Fruit fly (Drosophila melanogaster) S2 (cell line): ENCODE data around the gene pyd.

Experiments used
- CG8478 ChIP-seq: fragments of >200 bp; optimal IDR thresholded peaks from 2 replicates; lab custom pipeline; 2018
- CTCF ChIP-seq, 2 experiments: fragments of >200 bp; optimal IDR thresholded peaks; 2 replicates each; lab custom pipeline; 2018

pyd gene

DNA sequence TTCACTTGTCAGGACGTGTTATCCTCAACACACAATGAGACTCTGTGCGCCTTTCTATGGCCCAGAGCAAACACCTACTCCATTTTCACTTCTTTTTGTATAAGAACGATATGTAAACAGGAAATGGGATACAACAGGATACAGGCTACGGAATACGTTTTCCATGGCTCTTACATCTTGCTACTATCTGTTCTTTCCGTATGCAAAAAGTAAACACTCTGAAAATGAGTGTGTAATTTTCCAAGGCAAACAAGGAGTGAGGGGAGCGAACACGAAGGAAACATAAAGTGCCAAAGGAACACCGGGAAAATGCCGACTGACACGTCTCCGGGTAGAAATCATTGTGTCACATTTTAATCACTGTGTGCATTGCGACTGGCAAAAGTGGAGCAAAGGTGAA lies 81.1 kb downstream of the pyd start:
- TF ChIP-seq CG8478 (lab: Kevin White, UChicago) (no peak), CTCF (optimal IDR thresholded peaks at IDR 0.05; lab: Kevin White, UChicago) (no peak)

DNA sequence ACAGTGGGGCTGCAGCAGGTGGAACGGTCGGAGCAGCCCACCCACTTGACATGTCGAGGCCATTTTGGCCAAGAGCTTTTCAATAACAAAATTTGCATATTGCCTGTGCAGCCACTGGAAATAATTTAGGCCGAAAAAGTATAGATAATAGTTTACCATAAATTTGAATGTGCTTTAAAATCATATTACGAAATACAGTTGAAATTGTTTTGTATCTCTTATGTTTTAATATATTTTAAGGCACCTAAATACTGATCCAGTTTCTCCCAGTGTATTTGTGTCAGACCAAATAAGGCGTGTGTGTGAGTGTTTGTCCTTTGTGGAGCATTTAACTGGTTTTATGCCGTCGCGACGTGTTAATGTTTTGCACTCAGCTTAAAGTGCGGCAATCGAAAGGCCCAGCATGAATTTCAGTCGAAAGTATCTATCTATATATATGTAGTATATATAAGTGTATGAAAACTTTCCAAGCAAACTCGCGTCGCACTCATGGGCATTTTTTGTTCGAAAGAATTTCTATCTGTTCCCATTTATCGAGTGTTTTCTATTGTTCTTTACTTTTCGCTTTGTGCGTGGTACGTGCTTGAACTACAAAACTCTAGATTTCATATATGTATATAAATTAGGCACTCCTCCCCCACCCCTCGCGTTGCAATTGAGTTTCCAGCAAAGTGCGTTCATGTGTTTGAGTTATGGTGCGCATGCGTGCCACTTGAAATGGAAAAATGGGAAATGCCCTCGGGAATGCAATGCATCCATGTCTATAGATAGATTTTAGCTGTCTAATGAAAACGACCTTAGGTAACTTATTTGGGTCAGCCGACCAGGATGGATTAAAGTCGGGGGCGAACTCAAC lies 82.1 kb downstream of the pyd start:
- no peak for TF ChIP-seq CG8478 (lab: Kevin White, UChicago)
- no peak for TF ChIP-seq CTCF (optimal IDR thresholded peaks at IDR 0.05; lab: Kevin White, UChicago)

DNA sequence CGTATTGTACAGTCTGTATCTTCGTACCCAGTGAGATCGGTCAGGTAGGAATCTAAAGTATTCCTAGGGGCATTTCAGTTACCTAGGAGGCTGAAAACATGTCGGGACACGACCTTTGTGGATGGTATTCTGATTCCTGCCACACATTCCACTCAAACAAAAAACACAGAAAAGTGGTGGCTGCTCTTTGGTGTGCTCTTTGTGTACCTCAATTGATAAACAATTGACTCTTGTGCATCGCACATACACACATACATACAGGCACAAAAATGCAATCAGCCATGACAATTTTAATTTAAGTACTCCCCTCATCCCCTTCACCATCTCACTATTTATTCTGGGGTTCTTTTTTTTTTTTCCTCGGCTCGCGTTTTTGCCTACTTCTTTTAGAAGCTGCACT lies 83.5 kb downstream of the pyd start:
- TF ChIP-seq CG8478 (lab: Kevin White, UChicago): no peak
- TF ChIP-seq CTCF (optimal IDR thresholded peaks at IDR 0.05; lab: Kevin White, UChicago): no peak

DNA sequence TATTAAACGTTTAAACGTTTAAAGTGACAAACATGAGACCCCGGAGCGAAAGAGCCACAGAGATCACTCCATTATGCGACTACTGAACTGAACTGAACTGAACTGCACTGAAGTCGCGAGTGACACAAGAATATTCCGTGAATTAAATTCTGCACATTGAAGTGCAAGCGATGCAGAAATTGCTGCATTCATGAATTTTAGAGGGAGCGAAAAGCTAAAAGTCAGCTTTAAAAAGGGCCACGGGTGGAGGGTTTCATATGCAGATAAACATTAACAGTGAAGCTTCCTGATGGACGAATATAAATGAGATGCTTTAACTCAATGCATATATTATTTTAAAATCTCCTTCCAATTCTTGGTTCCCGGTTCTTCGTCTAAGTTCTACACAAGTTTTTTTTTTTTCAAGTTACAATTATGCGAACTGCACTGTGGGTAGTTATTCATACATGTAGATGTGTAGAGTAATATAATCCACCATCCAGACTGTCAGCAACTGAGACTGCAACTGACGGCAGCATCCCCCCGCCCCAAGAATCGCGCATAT lies 84.5 kb downstream of the pyd start:
- TF ChIP-seq CG8478 (lab: Kevin White, UChicago) (no peak), CTCF (optimal IDR thresholded peaks at IDR 0.05; lab: Kevin White, UChicago) (no peak)

DNA sequence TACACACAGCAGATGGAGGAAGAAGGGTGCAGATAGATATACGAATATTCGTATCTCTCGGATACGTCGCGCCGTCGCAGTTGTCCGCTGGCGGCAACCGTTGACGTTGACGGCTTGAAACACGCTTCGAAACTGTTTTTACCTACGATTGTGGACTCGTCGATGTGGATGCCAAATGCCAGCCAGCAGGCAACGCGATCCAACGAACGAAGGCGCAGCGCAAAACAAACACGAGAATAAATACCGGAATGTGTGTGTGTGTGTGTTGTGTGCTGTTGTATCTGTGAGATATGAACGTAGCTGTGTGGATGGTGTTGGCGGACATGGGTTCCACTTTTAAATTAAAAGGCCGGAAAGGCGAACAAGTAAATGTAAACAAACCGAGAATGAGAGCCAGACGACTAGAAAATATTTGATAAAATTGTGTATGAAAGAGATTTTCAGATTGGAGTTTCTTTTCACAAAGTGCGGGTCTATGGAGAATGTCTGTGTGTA lies 85.5 kb downstream of the pyd start:
- TF ChIP-seq CTCF (optimal IDR thresholded peaks at IDR 0.05; lab: Kevin White, UChicago) (no peak), CG8478 (lab: Kevin White, UChicago) (no peak)

DNA sequence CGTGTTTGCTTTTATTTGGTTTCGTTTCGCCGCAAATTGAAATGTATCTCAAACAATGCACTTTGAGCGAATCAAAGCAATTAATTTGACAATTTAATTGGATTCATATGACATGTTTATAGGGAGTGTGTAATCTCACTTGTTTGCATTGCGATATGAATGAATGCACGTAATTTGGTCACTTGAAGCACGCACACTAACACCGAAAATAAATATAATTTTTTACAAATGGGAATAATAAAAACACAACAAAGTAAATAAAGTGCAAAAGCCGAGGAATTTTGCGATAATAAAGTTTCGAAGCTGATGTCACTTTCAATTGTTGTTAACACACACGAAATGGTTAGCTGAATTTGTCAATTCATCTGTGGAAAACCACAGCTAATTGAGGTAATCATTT lies 86.7 kb downstream of the pyd start:
- TF ChIP-seq CG8478 (lab: Kevin White, UChicago): no peak
- TF ChIP-seq CTCF (optimal IDR thresholded peaks at IDR 0.05; lab: Kevin White, UChicago): no peak

DNA sequence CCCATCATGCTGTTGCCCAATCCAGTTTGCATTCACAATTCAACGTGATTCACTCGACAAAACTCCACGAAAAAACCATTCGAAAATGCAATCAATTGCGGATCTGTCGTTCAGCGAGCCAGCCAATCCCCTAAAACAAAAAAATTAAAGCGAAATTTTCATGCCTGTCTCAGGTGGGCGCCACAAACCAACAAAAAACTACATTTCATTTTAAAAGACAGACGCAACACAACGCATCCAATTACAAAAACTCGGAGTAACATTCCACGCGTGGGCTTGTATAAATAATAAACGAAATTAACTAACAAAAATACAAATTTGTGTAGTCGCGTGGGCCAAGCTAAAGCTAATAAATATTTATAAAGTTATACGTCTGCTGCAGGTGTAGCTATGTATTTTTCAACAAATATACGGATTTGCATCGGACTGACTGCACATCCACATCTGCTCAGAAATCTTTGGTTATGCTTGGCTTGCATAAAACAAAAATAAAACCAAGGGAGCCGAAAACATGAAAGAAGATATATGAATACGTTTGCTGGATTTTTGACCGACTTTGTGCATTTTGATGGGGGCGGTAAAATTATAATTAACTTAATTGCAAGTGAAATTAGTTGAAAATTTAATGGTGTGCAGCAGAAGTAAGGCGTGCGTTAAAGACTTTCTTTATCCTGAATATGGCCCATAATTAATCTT lies 87.6 kb downstream of the pyd start:
- TF ChIP-seq CG8478 (lab: Kevin White, UChicago) (no peak), CTCF (optimal IDR thresholded peaks at IDR 0.05; lab: Kevin White, UChicago) (no peak)

DNA sequence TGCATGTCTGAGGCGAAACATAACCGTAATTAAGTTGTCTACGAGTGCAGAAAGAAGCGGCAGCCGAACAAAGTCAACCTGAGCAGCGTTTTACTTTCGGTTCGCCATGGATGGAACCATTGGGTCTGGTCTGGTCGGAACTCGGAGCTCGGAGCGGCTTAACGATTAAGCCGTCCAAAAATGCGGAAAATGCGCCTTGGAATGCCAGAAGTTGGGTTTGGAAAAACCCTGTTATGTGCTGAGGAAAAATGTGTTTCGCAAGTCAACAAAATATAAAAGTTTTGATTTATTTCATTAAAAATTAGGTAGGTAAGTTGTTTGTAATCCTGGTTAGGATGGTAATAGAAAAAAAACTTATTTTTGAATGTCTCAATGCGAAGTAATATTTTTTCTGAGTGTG lies 90.2 kb downstream of the pyd start:
- TF ChIP-seq CG8478 (lab: Kevin White, UChicago): no peak

DNA sequence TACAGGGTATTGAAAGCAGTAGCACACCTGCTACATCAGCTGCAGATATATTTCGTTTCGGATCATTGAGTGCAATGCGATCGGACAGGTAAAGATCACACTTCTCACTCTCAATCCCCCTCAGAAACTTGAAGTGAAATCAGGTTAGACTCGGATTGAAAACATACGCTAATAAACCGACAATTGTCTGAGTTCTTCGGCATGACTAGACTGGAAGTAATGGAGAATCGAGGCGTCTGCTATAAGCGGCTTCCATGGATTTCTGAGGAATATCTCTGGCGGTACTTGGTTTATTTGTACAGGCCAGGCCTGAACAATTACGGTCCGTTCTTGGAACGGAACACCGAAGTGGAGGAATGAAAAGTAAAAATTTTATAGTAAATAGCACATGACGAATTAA lies 90.7 kb downstream of the pyd start:
- no peak for TF ChIP-seq CTCF (optimal IDR thresholded peaks at IDR 0.05; lab: Kevin White, UChicago)
- no peak for TF ChIP-seq CG8478 (lab: Kevin White, UChicago)

DNA sequence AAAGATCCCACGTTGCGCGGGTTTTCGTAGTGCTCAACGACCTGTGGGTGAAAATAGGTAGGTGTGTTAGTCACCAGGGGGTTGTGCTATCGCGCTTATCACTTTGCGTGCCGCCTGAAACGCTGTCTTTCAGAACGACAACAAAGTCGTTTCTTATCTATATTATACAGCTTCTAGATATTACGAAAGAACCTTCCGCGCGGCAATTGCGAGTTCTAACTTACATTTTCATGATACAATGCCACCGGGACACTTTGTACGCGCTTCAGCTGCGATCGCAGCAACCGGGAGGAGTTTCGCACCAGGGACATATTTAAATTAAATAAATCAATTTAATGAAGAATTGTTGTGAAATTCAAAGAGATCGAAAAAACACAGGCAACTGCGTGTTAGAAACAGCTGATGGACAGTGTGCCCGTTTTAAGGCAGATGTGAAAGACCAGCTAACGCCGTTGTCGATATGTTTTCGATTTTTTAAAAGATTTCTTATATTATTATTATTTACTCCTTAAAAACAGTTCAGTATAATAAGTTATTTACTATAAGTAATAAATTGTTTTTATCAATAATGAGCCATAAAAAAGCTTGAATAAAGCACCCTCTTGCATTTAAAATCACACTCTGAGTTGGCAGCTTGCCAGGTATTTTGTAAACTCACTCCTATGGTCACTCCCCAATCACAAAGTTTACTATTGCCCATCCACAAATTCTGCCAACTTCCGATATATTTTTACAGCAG lies 107.8 kb downstream of the pyd start, which contains the start of the genes IscU and CG8379:
Gene IscU (minus strand): TSS at position 417 of the 739 bp plus-strand sequence.
Gene CG8379 (plus strand): TSS at position 651 of the 739 bp plus-strand sequence.
- TF ChIP-seq CTCF (optimal IDR thresholded peaks at IDR 0.05; lab: Kevin White, UChicago) (no peak), CG8478 (lab: Kevin White, UChicago) (no peak)

DNA sequence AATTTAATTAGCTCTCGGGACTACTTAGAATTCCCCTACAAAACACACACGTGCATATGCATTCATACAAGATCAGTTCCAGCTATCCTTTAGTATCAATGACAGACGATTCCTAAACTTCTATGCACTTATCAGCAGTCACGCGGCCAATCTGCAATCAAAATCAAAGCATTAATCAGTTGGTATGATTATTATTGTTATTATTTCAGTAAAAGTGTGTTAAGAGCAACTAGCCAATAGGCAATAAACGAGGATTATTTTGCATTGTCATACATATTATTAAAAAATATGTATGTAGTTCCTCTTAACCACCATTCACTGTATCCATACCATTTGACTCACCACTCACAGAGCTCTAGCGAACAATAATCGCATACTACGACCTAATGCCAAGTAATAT lies 108.8 kb downstream of the pyd start:
- TF ChIP-seq CG8478 (lab: Kevin White, UChicago) (no peak), CTCF (optimal IDR thresholded peaks at IDR 0.05; lab: Kevin White, UChicago) (no peak)

DNA sequence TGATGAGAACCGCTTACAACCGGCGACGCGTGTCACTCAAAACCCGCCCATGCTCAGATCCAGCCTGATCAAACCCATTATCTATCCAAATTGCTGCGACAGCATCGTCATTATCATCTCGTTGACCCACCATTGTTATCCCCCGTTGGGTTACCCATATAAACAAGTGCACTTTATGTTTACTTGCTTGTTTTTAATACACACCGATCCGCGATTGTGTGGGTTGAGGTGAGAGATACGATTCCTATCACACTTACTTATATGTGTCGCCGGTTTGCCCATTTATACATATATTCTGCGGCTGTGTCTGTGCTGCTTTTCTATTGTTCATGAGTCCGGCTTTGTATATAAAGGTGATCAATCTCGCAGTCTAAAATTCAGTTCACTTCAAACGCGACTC lies 110.1 kb downstream of the pyd start, which contains the start of gene CG8369:
Gene CG8369 (plus strand): TSS at position 386 of the 400 bp plus-strand sequence.
- TF ChIP-seq CG8478 (lab: Kevin White, UChicago) (no peak), CTCF (optimal IDR thresholded peaks at IDR 0.05; lab: Kevin White, UChicago) (no peak)

DNA sequence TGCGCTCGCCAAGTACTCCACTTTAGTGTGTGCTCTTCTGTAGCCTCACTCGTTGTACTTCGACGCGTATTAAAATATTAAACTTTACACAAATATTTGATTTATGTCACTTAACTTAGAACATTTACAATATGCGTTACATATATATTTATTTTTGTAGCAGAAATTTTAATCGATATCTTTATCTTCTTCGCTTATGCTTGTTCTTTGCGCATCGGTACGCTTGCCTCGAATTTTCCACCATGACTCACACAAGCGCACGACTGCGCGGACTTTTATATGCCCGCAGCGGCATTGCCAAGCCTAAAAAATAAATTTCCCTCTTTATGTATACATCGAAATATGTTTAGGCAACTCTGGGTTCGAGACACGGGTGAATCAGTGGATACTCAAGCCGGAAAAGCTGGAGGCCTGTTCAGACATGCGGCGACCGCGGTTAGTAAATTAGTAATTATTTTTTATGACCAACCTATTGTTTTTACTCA lies 111.2 kb downstream of the pyd start, which contains the start of gene aqz:
Gene aqz (minus strand): TSS at position 255 of the 485 bp plus-strand sequence.
- TF ChIP-seq CG8478 (lab: Kevin White, UChicago): no peak
- peak; percentile 51 to 64 for TF ChIP-seq CTCF (optimal IDR thresholded peaks at IDR 0.05; lab: Kevin White, UChicago)

DNA sequence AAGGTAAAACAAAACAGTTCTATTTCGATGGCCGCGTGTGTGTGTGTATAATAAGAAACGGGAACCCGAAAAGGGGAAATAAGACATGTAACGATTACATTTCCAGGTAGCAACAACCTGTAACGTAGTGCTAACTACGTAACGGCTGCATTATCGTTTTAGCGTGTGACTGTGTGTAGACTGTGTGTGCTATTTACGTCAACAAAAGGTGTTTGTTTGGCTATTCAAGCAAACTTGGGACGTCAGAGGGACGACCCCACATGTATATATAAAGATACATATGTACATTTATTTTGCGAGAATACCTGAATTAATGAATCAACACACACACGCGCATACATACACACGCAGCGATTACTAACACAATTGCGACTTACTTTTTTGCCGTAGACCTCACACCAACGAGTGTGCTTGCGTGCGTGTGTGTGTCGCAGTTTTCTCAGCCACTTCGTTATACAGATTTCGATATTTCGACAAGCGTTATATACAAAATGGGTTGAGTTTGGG lies 112.1 kb downstream of the pyd start:
- TF ChIP-seq CG8478 (lab: Kevin White, UChicago): no peak
- no peak for TF ChIP-seq CTCF (optimal IDR thresholded peaks at IDR 0.05; lab: Kevin White, UChicago)
